Fruit fly (Drosophila melanogaster): ENCODE data around the gene CG31802.

The CG31802 gene

DNA sequence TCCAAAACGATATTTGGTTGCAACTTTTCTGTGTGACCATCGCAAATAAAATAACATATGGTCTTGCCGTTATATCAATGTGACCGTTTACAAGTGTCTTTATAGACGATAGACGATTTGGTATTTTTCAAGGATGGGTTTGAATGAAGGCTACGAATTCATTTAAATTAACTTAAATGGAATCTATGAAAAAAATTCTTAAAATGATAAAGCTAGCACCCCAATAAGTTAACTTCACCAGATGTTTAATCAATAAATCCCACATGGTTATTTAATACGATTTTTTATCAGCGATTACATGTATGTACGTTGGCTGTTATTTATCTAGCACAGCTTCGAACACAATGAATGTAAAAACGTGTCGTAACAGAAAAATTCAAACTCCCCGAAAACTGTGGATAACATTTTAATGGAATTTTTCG, 50.4 kb downstream of the CG31802 start (continued):
- peak; percentile 35; the same call in 1 of the 3 replicates for TF ChIP-seq knrl (GFP tag; IDR thresholded peaks at IDR 0.05; ENCODE audit: partially characterized antibody)
- TF ChIP-seq hkb (optimal IDR thresholded peaks at IDR 0.05): no peak
- no peak for TF ChIP-seq hkb (GFP tag; IDR thresholded peaks at IDR 0.05)
- TF ChIP-seq pnt (GFP tag; optimal IDR thresholded peaks at IDR 0.05): no peak
- TF ChIP-seq aop (GFP tag; IDR thresholded peaks at IDR 0.05): no peak
- no peak for TF ChIP-seq ind (GFP tag; optimal IDR thresholded peaks at IDR 0.05)
- TF ChIP-seq CG14965 (GFP tag; optimal IDR thresholded peaks at IDR 0.05; ENCODE audit: borderline replicate concordance): no peak
- TF ChIP-seq HLHmδ (GFP tag; optimal IDR thresholded peaks at IDR 0.05): no peak
- peak; percentile 91 for TF ChIP-seq gfzf (GFP tag; optimal IDR thresholded peaks at IDR 0.05)
- TF ChIP-seq insv (GFP tag; optimal IDR thresholded peaks at IDR 0.05): no peak
- TF ChIP-seq croc (GFP tag; conservative IDR thresholded peaks at IDR 0.05): no peak
- TF ChIP-seq ac (GFP tag; optimal IDR thresholded peaks at IDR 0.05): no peak
- TF ChIP-seq Optix (GFP tag; IDR thresholded peaks at IDR 0.05): no peak
- TF ChIP-seq Oli (tag; optimal IDR thresholded peaks at IDR 0.05): no peak
- TF ChIP-seq tio (GFP tag; optimal IDR thresholded peaks at IDR 0.05): no peak
- TF ChIP-seq CG2875 (GFP tag; optimal IDR thresholded peaks at IDR 0.05): no peak
- peak; percentile 76 for TF ChIP-seq CG9797 (GFP tag; optimal IDR thresholded peaks at IDR 0.05)
- no peak for TF ChIP-seq CG12942 (GFP tag; optimal IDR thresholded peaks at IDR 0.05)
- no peak for TF ChIP-seq Sry-β (GFP tag; optimal IDR thresholded peaks at IDR 0.05)
- no peak for TF ChIP-seq Blimp-1 (GFP tag; optimal IDR thresholded peaks at IDR 0.05)
- peak; percentile 78 for TF ChIP-seq MBD-R2 (GFP tag; IDR thresholded peaks at IDR 0.05)
- TF ChIP-seq lab (GFP tag; optimal IDR thresholded peaks at IDR 0.05): no peak
- no peak for TF ChIP-seq CG5953 (GFP tag; IDR thresholded peaks at IDR 0.05)
- TF ChIP-seq CG18476 (GFP tag; optimal IDR thresholded peaks at IDR 0.05): no peak
- no peak for TF ChIP-seq da (GFP tag; optimal IDR thresholded peaks at IDR 0.05)
- no peak for TF ChIP-seq kni (GFP tag; optimal IDR thresholded peaks at IDR 0.05)
- no peak for TF ChIP-seq Atf3 (GFP tag; optimal IDR thresholded peaks at IDR 0.05)
- TF ChIP-seq CG17568 (GFP tag; optimal IDR thresholded peaks at IDR 0.05): no peak
- TF ChIP-seq Dp (GFP tag; optimal IDR thresholded peaks at IDR 0.05): peak; percentile 48
- TF ChIP-seq ttk (GFP tag; IDR thresholded peaks at IDR 0.05): no peak
- no peak for TF ChIP-seq Vsx1 (GFP tag; optimal IDR thresholded peaks at IDR 0.05)
- TF ChIP-seq CG12299 (tag; optimal IDR thresholded peaks at IDR 0.05): no peak
- peak; percentile 52 for TF ChIP-seq CG11504 (tag; optimal IDR thresholded peaks at IDR 0.05)
- TF ChIP-seq bowl (GFP tag; IDR thresholded peaks at IDR 0.05): no peak
- no peak for TF ChIP-seq sd (tag; optimal IDR thresholded peaks at IDR 0.05)
- TF ChIP-seq gcm (GFP tag; optimal IDR thresholded peaks at IDR 0.05): no peak
- TF ChIP-seq oc (tag; optimal IDR thresholded peaks at IDR 0.05): no peak
- no peak for TF ChIP-seq CG1233 (GFP tag; optimal IDR thresholded peaks at IDR 0.05)
- no peak for TF ChIP-seq CG7786 (GFP tag; optimal IDR thresholded peaks at IDR 0.05)
- no peak for TF ChIP-seq tap (tag; optimal IDR thresholded peaks at IDR 0.05)
- TF ChIP-seq Tbp (GFP tag; optimal IDR thresholded peaks at IDR 0.05): no peak
- TF ChIP-seq az2 (GFP tag; optimal IDR thresholded peaks at IDR 0.05): no peak
- TF ChIP-seq CG15479 (GFP tag; optimal IDR thresholded peaks at IDR 0.05): no peak
- no peak for TF ChIP-seq Hmx (GFP tag; optimal IDR thresholded peaks at IDR 0.05)
- no peak for TF ChIP-seq Xbp1 (GFP tag; optimal IDR thresholded peaks at IDR 0.05)
- TF ChIP-seq HmgZ (tag; optimal IDR thresholded peaks at IDR 0.05): no peak
- TF ChIP-seq BEAF-32 (GFP tag; optimal IDR thresholded peaks at IDR 0.05): peak; percentile 57
- no peak for TF ChIP-seq CG31224 (GFP tag; IDR thresholded peaks at IDR 0.05)
- TF ChIP-seq CG1792 (GFP tag; optimal IDR thresholded peaks at IDR 0.05): no peak
- no peak for TF ChIP-seq wek (GFP tag; optimal IDR thresholded peaks at IDR 0.05)
- TF ChIP-seq HmgD (GFP tag; optimal IDR thresholded peaks at IDR 0.05): no peak
- TF ChIP-seq z (GFP tag; IDR thresholded peaks at IDR 0.05): no peak

All from whole organism, embryonic.